Worm (Caenorhabditis elegans) whole organism, mixed stage, embryonic: ENCODE data around the gene ttr-28.

ENCODE experiments used
- M03D4.4 ChIP-seq: sonication (generic microtip); optimal IDR thresholded peaks from 2 replicates; lab custom pipeline; 2017; ENCODE audit warnings: mild to moderate bottlenecking, missing genetic modification characterization, missing compliant biosample characterization
- blmp-1 ChIP-seq: fragments of 150-350 bp; optimal IDR thresholded peaks from 2 replicates; lab custom pipeline; 2014; ENCODE audit warnings: missing biosample characterization, missing genetic modification characterization
- ceh-43 ChIP-seq: fragments of 200-800 bp; sonication (Bioruptor generic); optimal IDR thresholded peaks from 2 replicates; lab custom pipeline; 2018; ENCODE audit warnings: mild to moderate bottlenecking, missing genetic modification characterization, moderate library complexity, missing compliant biosample characterization
- ceh-83 ChIP-seq: fragments of 200-800 bp; sonication (Bioruptor generic); optimal IDR thresholded peaks from 2 replicates; lab custom pipeline; 2018; ENCODE audit warnings: mild to moderate bottlenecking, missing genetic modification characterization, missing compliant biosample characterization
- ces-1 ChIP-seq: fragments of 150-350 bp; optimal IDR thresholded peaks from 2 replicates; lab custom pipeline; 2014; ENCODE audit warnings: missing biosample characterization, missing genetic modification reagents, missing genetic modification characterization
- cnd-1 ChIP-seq: fragments of 200-800 bp; sonication (Bioruptor generic); optimal IDR thresholded peaks from 2 replicates; lab custom pipeline; 2018; ENCODE audit warnings: mild to moderate bottlenecking, missing genetic modification characterization, missing compliant biosample characterization
- drap-1 ChIP-seq: fragments of 200-800 bp; sonication (Bioruptor generic); optimal IDR thresholded peaks from 3 replicates; lab custom pipeline; 2018; ENCODE audit warnings: mild to moderate bottlenecking, missing genetic modification characterization, missing compliant biosample characterization
- elt-1 ChIP-seq: sonication (generic microtip); optimal IDR thresholded peaks from 2 replicates; lab custom pipeline; 2017; ENCODE audit warnings: missing genetic modification characterization, mild to moderate bottlenecking, missing compliant biosample characterization, antibody characterized with exemption, moderate library complexity, borderline replicate concordance; ENCODE audit not compliant: insufficient read depth
- elt-3 ChIP-seq: fragments of 150-350 bp; optimal IDR thresholded peaks from 2 replicates; lab custom pipeline; 2014; ENCODE audit warnings: missing biosample characterization, missing genetic modification characterization
- flh-1 ChIP-seq: fragments of 200-800 bp; sonication (Bioruptor generic); optimal IDR thresholded peaks from 2 replicates; lab custom pipeline; 2018; ENCODE audit warnings: mild to moderate bottlenecking, missing genetic modification characterization, moderate library complexity, missing compliant biosample characterization
- ham-2 ChIP-seq: fragments of 200-800 bp; sonication (Bioruptor generic); optimal IDR thresholded peaks from 2 replicates; lab custom pipeline; 2018; ENCODE audit warnings: mild to moderate bottlenecking, missing genetic modification characterization, missing compliant biosample characterization
- hlh-1 ChIP-seq: fragments of 150-350 bp; optimal IDR thresholded peaks from 2 replicates; lab custom pipeline; 2014; ENCODE audit warnings: missing biosample characterization, missing genetic modification reagents, missing genetic modification characterization
- lin-32 ChIP-seq: fragments of 200-800 bp; sonication (Bioruptor generic); optimal IDR thresholded peaks from 2 replicates; lab custom pipeline; 2018; ENCODE audit warnings: mild to moderate bottlenecking, missing genetic modification characterization, missing compliant biosample characterization
- lsy-2 ChIP-seq: fragments of 150-350 bp; optimal IDR thresholded peaks from 2 replicates; lab custom pipeline; 2014; ENCODE audit warnings: missing biosample characterization, missing genetic modification characterization
- mep-1 ChIP-seq: fragments of 150-350 bp; optimal IDR thresholded peaks from 2 replicates; lab custom pipeline; 2017; ENCODE audit warnings: missing biosample characterization, missing genetic modification reagents, missing genetic modification characterization, inconsistent platforms
- mls-2 ChIP-seq: sonication (generic microtip); optimal IDR thresholded peaks from 2 replicates; lab custom pipeline; 2016; ENCODE audit warnings: mild to moderate bottlenecking, missing genetic modification characterization, moderate library complexity, missing compliant biosample characterization
- nhr-12 ChIP-seq: fragments of 150-350 bp; optimal IDR thresholded peaks from 2 replicates; lab custom pipeline; 2014; ENCODE audit warnings: missing biosample characterization, missing genetic modification characterization
- nhr-2 ChIP-seq: fragments of 150-350 bp; optimal IDR thresholded peaks from 2 replicates; lab custom pipeline; 2014; ENCODE audit warnings: missing biosample characterization, missing genetic modification characterization
- nhr-28 ChIP-seq: fragments of 150-350 bp; optimal IDR thresholded peaks from 2 replicates; lab custom pipeline; 2014; ENCODE audit warnings: missing biosample characterization, missing genetic modification characterization
- sem-2 ChIP-seq: fragments of 200-800 bp; sonication (Bioruptor generic); optimal IDR thresholded peaks from 2 replicates; lab custom pipeline; 2018; ENCODE audit warnings: mild to moderate bottlenecking, missing genetic modification characterization, missing compliant biosample characterization
- snpc-4 ChIP-seq: fragments of 150-350 bp; optimal IDR thresholded peaks from 2 replicates; lab custom pipeline; 2014; ENCODE audit warnings: missing biosample characterization, missing genetic modification characterization
- tbx-8 ChIP-seq: fragments of 200-800 bp; sonication (Bioruptor generic); optimal IDR thresholded peaks from 2 replicates; lab custom pipeline; 2018; ENCODE audit warnings: mild to moderate bottlenecking, missing genetic modification characterization, moderate library complexity, missing compliant biosample characterization
- unc-120 ChIP-seq: sonication (generic microtip); optimal IDR thresholded peaks from 2 replicates; lab custom pipeline; 2017; ENCODE audit warnings: missing genetic modification characterization, missing compliant biosample characterization; ENCODE audit not compliant: poor library complexity, severe bottlenecking
- unc-39 ChIP-seq: fragments of 150-350 bp; optimal IDR thresholded peaks from 2 replicates; lab custom pipeline; 2014; ENCODE audit warnings: missing biosample characterization, missing genetic modification characterization
- unc-62 ChIP-seq: fragments of 150-350 bp; optimal IDR thresholded peaks from 2 replicates; lab custom pipeline; 2014; ENCODE audit warnings: missing biosample characterization, missing genetic modification reagents, missing genetic modification characterization
- zip-8 ChIP-seq: fragments of 150-350 bp; optimal IDR thresholded peaks from 2 replicates; lab custom pipeline; 2014; ENCODE audit warnings: missing biosample characterization, missing genetic modification characterization
- ztf-11 ChIP-seq: fragments of 150-350 bp; optimal IDR thresholded peaks from 2 replicates; lab custom pipeline; 2014; ENCODE audit warnings: missing biosample characterization, missing genetic modification characterization

ttr-28 gene

ce11 chrV:12941797-12942474 is 37.0 kb upstream of the ttr-28 start, which contains the start of gene T16G1.4:
Gene T16G1.4 (minus strand): TSS chrV:12941847.
- TF ChIP-seq sem-2 (GFP tag; lab: Kevin White, UChicago) = no peak
- no peak for TF ChIP-seq nhr-2 (tag; lab: Kevin White, UChicago)
- no peak for TF ChIP-seq nhr-12
- no peak for TF ChIP-seq mep-1
- no peak for TF ChIP-seq lsy-2 (tag; lab: Kevin White, UChicago)

ce11 chrV:12939434-12939833 is 34.5 kb upstream of the ttr-28 start, which contains the start of gene T16G1.5:
Gene T16G1.5 (minus strand): TSS chrV:12939552.
- TF ChIP-seq mep-1 = no peak
- TF ChIP-seq elt-3 (tag; lab: Kevin White, UChicago) = no peak
- TF ChIP-seq zip-8 (tag; lab: Kevin White, UChicago) = peak; percentile 39
- TF ChIP-seq sem-2 (GFP tag; lab: Kevin White, UChicago) = no peak
- no peak for TF ChIP-seq lin-32
- no peak for TF ChIP-seq ceh-43 (GFP tag; lab: Kevin White, UChicago)
- TF ChIP-seq ces-1 (GFP tag; lab: Kevin White, UChicago) = no peak
- no peak for TF ChIP-seq cnd-1 (tag; lab: Kevin White, UChicago)

ce11 chrV:12937098-12937497 is 32.1 kb upstream of the ttr-28 start, which contains the start of gene T16G1.6:
Gene T16G1.6 (minus strand): TSS chrV:12937174.
- no peak for TF ChIP-seq mep-1
- TF ChIP-seq lin-32 = no peak
- TF ChIP-seq ztf-11 (tag; lab: Kevin White, UChicago) = no peak
- TF ChIP-seq ham-2 (GFP tag; lab: Kevin White, UChicago) = no peak
- no peak for TF ChIP-seq unc-62
- no peak for TF ChIP-seq nhr-12
- no peak for TF ChIP-seq unc-120
- no peak for TF ChIP-seq snpc-4 (tag; lab: Kevin White, UChicago)
- TF ChIP-seq flh-1 (GFP tag; lab: Kevin White, UChicago) = no peak
- TF ChIP-seq, all 35 proteins: peak for 0

- TF ChIP-seq nhr-2 (tag; lab: Kevin White, UChicago) (no peak), tbx-8 (GFP tag; lab: Kevin White, UChicago) (no peak), zip-8 (tag; lab: Kevin White, UChicago) (no peak), hlh-1 (tag; lab: Kevin White, UChicago) (no peak), flh-1 (GFP tag; lab: Kevin White, UChicago) (no peak), nhr-28 (tag; lab: Kevin White, UChicago) (no peak), lsy-2 (tag; lab: Kevin White, UChicago) (no peak), ceh-83 (no peak), M03D4.4 (tag; lab: Kevin White, UChicago) (no peak), mls-2 (tag; lab: Kevin White, UChicago) (no peak), unc-39 (tag; lab: Kevin White, UChicago) (no peak), lin-32 (no peak), elt-1 (tag; lab: Kevin White, UChicago) (no peak), drap-1 (GFP tag; lab: Kevin White, UChicago) (no peak), cnd-1 (tag; lab: Kevin White, UChicago) (no peak)
Observed at ce11 chrV:12934976-12935375, 30.0 kb upstream of the ttr-28 start, which contains the start of gene T16G1.7. Gene T16G1.7 (minus strand): TSS chrV:12935112.

ce11 chrV:12933654-12934053 is 28.7 kb upstream of the ttr-28 start:
- no peak for TF ChIP-seq nhr-28 (tag; lab: Kevin White, UChicago)
- TF ChIP-seq nhr-12 = no peak

- TF ChIP-seq lsy-2 (tag; lab: Kevin White, UChicago) (no peak), blmp-1 (tag; lab: Kevin White, UChicago) (peak; percentile 24)
Observed at ce11 chrV:12928929-12929532, 24.1 kb upstream of the ttr-28 start, which contains the start of gene T16G1.2. Gene T16G1.2 (plus strand): TSS chrV:12929482.
